Worm (Caenorhabditis elegans): ENCODE data around the gene K03A11.4.

- TF ChIP-seq aly-1 (tag; optimal IDR thresholded peaks at IDR 0.05), result no peak
- no peak for TF ChIP-seq B0310.2 (tag; optimal IDR thresholded peaks at IDR 0.05)
- no peak for TF ChIP-seq ceh-13 (GFP tag; optimal IDR thresholded peaks at IDR 0.05)
- no peak for TF ChIP-seq ama-1 (optimal IDR thresholded peaks at IDR 0.05)
- no peak for TF ChIP-seq scrt-1 (GFP tag; IDR thresholded peaks at IDR 0.05)
- no peak for TF ChIP-seq sea-1 (GFP tag; conservative IDR thresholded peaks at IDR 0.05)
- TF ChIP-seq flt-1 (GFP tag; IDR thresholded peaks at IDR 0.05), result no peak
- no peak for TF ChIP-seq ceh-36 (tag; optimal IDR thresholded peaks at IDR 0.05)
- TF ChIP-seq F13C5.2 (tag; optimal IDR thresholded peaks at IDR 0.05), result no peak
- no peak for TF ChIP-seq tbx-11 (GFP tag; IDR thresholded peaks at IDR 0.05)
- no peak for TF ChIP-seq hnd-1 (tag; optimal IDR thresholded peaks at IDR 0.05)
- no peak for TF ChIP-seq hmbx-1 (tag; optimal IDR thresholded peaks at IDR 0.05)
- TF ChIP-seq tra-4 (tag; optimal IDR thresholded peaks at IDR 0.05), result no peak
Measured at ce11 chrX:13033850-13034249, 44.1 kb upstream of the K03A11.4 start.
